Fruit fly (Drosophila melanogaster): ENCODE data around the gene CG12446.

DNA sequence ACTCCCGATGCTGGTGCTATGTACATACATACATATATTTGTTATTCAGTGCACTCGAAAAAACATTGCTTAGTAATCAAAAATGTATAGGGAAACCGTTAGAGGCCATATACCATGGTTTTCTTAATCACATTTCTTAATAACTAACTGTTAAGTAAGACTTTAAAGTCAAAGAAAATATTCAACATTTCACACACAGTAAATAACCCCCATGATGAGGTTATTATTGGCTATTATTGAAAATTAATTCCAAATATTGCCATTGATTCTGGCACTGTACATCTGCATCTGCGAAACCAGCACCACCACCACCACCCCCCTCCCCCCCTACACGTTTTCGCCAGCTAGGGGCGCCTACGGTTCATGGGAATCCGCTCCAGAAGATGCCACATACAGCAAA lies 35.5 kb upstream of the CG12446 start:
- TF ChIP-seq CTCF (optimal IDR thresholded peaks at IDR 0.05) (no peak), CG8478 (optimal IDR thresholded peaks at IDR 0.05) (no peak)
